Fruit fly (Drosophila melanogaster): Measurements from ENCODE around the gene CG11249.
A peak's percentile ranks its signal among the peaks of the same experiment; 100 is the strongest.

CG11249 gene

dm6 chr3L:21683942-21684341 is 12.0 kb downstream of the CG11249 start, which contains the start of gene Sfp78E:
TSS of gene Sfp78E (minus strand) at chr3L:21684042.
- no peak for TF ChIP-seq D1 (tag; optimal IDR thresholded peaks at IDR 0.05)
- no peak for TF ChIP-seq fd96Ca (GFP tag; IDR thresholded peaks at IDR 0.05)
- TF ChIP-seq CG15710 (tag; optimal IDR thresholded peaks at IDR 0.05) = no peak
- no peak for TF ChIP-seq rn (GFP tag; IDR thresholded peaks at IDR 0.05)
- no peak for TF ChIP-seq CG12605 (GFP tag; IDR thresholded peaks at IDR 0.05)
- no peak for TF ChIP-seq EcR (GFP tag; optimal IDR thresholded peaks at IDR 0.05)
- no peak for TF ChIP-seq Pif1B (GFP tag; optimal IDR thresholded peaks at IDR 0.05)
- no peak for TF ChIP-seq Snoo (tag; optimal IDR thresholded peaks at IDR 0.05)
- no peak for TF ChIP-seq CG14655 (GFP tag; optimal IDR thresholded peaks at IDR 0.05)
- TF ChIP-seq CG10348 (GFP tag; IDR thresholded peaks at IDR 0.05) = no peak

DNA sequence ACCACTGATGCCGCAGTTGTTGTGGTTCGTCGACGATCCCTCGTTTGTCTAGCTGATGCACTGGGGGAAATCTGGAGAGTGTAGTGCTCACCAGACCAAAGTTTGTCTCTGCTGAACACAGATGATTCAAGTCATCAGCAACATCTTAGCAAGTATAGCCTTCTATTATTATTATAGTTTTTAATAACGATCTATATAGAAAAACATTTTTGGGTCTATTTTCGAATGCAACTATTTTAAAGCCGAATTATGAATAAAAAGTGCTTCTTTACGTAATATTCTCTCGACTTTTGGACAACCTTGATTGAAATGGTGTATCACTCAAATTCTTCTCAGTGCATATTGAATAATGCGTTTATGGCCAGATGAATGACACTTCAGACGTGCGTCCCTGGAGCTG is 13.8 kb downstream of the CG11249 start:
- TF ChIP-seq CG17806 (tag; optimal IDR thresholded peaks at IDR 0.05) (peak; percentile 87), CG8301 (tag; optimal IDR thresholded peaks at IDR 0.05) (peak; percentile 69), CG13204 (GFP tag; optimal IDR thresholded peaks at IDR 0.05) (peak; percentile 83), EcR (GFP tag; optimal IDR thresholded peaks at IDR 0.05) (peak; percentile 82), fd96Ca (GFP tag; IDR thresholded peaks at IDR 0.05) (peak; percentile 49; the same call in 1 of the 3 replicates), rn (GFP tag; IDR thresholded peaks at IDR 0.05) (no peak), CG9948 (tag; optimal IDR thresholded peaks at IDR 0.05) (peak; percentile 87), Pif1A (GFP tag; optimal IDR thresholded peaks at IDR 0.05) (peak; percentile 74), D1 (tag; optimal IDR thresholded peaks at IDR 0.05) (peak; percentile 79), CG12605 (GFP tag; IDR thresholded peaks at IDR 0.05) (no peak), Ets98B (GFP tag; IDR thresholded peaks at IDR 0.05) (no peak), CG34367 (tag; optimal IDR thresholded peaks at IDR 0.05) (peak; percentile 88), CG8159 (tag; optimal IDR thresholded peaks at IDR 0.05) (peak; percentile 94), Snoo (tag; optimal IDR thresholded peaks at IDR 0.05) (no peak), CG10348 (GFP tag; IDR thresholded peaks at IDR 0.05) (no peak), CG15710 (tag; optimal IDR thresholded peaks at IDR 0.05) (peak; percentile 92), CG14655 (GFP tag; optimal IDR thresholded peaks at IDR 0.05) (peak; percentile 86), CG4496 (GFP tag; IDR thresholded peaks at IDR 0.05) (peak; percentile 47; the same call in 1 of the 3 replicates), Pif1B (GFP tag; optimal IDR thresholded peaks at IDR 0.05) (peak; percentile 77), CG32121 (GFP tag; IDR thresholded peaks at IDR 0.05) (no peak), gl (tag; optimal IDR thresholded peaks at IDR 0.05) (peak; percentile 74)

DNA sequence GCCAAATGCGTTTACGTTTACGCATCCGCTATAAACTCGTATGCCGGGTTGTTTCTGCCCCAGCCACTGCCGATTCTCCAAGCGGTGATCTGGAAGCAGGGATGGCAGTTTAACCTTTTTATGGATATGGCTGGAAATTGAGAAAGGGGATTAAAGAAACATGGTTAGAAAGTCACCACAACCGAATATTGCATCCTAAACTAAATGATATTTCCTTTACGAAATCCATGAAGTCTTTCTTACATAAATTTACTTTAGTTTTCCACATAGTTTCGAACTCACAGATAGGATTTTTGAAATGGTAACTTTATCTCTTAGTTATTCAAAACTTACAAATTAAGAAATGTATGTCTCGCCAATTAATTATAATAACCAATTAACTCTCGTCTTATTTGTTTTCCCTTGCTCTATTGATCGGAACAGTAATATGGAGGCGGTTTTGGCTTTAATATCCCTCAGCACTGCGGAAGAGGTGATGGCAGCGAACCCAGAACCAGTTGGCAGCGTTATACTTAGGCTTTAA is 16.7 kb downstream of the CG11249 start:
- TF ChIP-seq fd96Ca (GFP tag; IDR thresholded peaks at IDR 0.05) (no peak), Pif1B (GFP tag; optimal IDR thresholded peaks at IDR 0.05) (no peak), CG13204 (GFP tag; optimal IDR thresholded peaks at IDR 0.05) (no peak), CG8301 (tag; optimal IDR thresholded peaks at IDR 0.05) (no peak), CG15710 (tag; optimal IDR thresholded peaks at IDR 0.05) (no peak), CG32121 (GFP tag; IDR thresholded peaks at IDR 0.05) (no peak), CG14655 (GFP tag; optimal IDR thresholded peaks at IDR 0.05) (no peak), CG8159 (tag; optimal IDR thresholded peaks at IDR 0.05) (no peak), D1 (tag; optimal IDR thresholded peaks at IDR 0.05) (no peak), gl (tag; optimal IDR thresholded peaks at IDR 0.05) (no peak)

DNA sequence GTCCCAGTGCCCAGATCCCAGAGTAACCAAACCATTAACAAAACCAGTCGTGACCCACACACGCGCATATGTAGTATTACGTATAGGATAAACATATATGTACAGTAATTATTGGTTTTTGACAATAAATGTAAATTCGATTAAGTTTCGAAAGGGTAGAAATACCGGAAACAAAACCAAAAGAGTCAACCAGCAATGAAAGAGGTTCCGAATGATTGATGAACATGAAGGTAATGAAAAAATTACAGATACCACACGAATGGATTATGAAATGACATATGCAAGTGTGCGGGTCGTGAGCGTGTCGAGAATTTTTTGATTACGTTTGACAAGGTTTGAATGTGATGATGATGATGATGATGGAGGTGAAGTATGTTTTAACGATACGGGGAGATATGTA is 22.7 kb downstream of the CG11249 start:
- TF ChIP-seq CG34367 (tag; optimal IDR thresholded peaks at IDR 0.05) (no peak), EcR (GFP tag; optimal IDR thresholded peaks at IDR 0.05) (no peak), Pif1B (GFP tag; optimal IDR thresholded peaks at IDR 0.05) (no peak), rn (GFP tag; IDR thresholded peaks at IDR 0.05) (no peak), CG14655 (GFP tag; optimal IDR thresholded peaks at IDR 0.05) (no peak), CG8301 (tag; optimal IDR thresholded peaks at IDR 0.05) (no peak), CG13204 (GFP tag; optimal IDR thresholded peaks at IDR 0.05) (peak; percentile 0)

DNA sequence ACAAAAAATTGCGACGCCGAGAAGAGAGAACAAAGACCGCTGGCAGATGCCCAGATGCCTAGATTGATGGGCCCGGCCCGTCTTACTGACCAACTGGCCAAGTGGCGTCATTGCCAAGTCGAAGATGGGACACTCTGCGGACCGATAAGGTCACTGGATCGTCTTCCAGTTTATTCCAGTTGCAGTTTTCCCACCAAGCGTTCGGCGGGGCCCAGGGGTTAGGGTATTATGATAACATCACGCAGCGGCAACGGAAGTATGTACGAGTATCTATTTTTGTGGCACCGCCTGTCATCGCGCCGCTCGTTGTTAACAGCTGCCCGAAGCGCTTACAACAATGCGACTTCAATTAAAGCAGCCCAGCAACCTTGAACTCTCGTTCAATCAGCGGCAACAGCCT is 28.1 kb downstream of the CG11249 start:
- peak; percentile 75 for TF ChIP-seq EcR (GFP tag; optimal IDR thresholded peaks at IDR 0.05)
- TF ChIP-seq CG8159 (tag; optimal IDR thresholded peaks at IDR 0.05) = no peak
- TF ChIP-seq gl (tag; optimal IDR thresholded peaks at IDR 0.05) = no peak
- TF ChIP-seq CG13204 (GFP tag; optimal IDR thresholded peaks at IDR 0.05) = peak; percentile 16
- no peak for TF ChIP-seq CG12605 (GFP tag; IDR thresholded peaks at IDR 0.05)

- TF ChIP-seq CG4496 (GFP tag; IDR thresholded peaks at IDR 0.05) (no peak), CG14655 (GFP tag; optimal IDR thresholded peaks at IDR 0.05) (no peak), fd96Ca (GFP tag; IDR thresholded peaks at IDR 0.05) (no peak), EcR (GFP tag; optimal IDR thresholded peaks at IDR 0.05) (peak; percentile 66), Snoo (tag; optimal IDR thresholded peaks at IDR 0.05) (no peak), CG17806 (tag; optimal IDR thresholded peaks at IDR 0.05) (no peak), CG13204 (GFP tag; optimal IDR thresholded peaks at IDR 0.05) (no peak), CG8159 (tag; optimal IDR thresholded peaks at IDR 0.05) (no peak)
These were observed 29.0 kb downstream of the CG11249 start for dm6 chr3L:21700945-21701344.
